Fruit fly (Drosophila melanogaster) whole organism, embryonic: ENCODE data around the gene e.
A peak's percentile ranks its signal among the peaks of the same experiment; 100 is the strongest.

Experiments used
- Bteb2 ChIP-seq: fragments of 200-800 bp; sonication (Bioruptor generic); optimal IDR thresholded peaks from 2 replicates; lab custom pipeline; 2016; ENCODE audit warnings: missing biosample characterization, missing genetic modification characterization
- CG11247 ChIP-seq: fragments of 200-800 bp; sonication (Bioruptor generic); IDR thresholded peaks from 2 replicates; pipeline ENCODE4 v1.3.6; 2022; ENCODE audit warnings: missing biosample characterization, missing genetic modification characterization
- CG12155 ChIP-seq: fragments of 200-800 bp; sonication (Bioruptor generic); optimal IDR thresholded peaks from 3 replicates; lab custom pipeline; 2016; ENCODE audit warnings: missing biosample characterization, missing genetic modification characterization
- CG12659 ChIP-seq: fragments of 200-800 bp; sonication (Bioruptor generic); optimal IDR thresholded peaks from 3 replicates; lab custom pipeline; 2017; ENCODE audit warnings: mild to moderate bottlenecking, missing biosample characterization, missing genetic modification reagents, missing genetic modification characterization
- CG13624 ChIP-seq: fragments of 200-800 bp; sonication (Bioruptor generic); optimal IDR thresholded peaks from 2 replicates; lab custom pipeline; 2016; ENCODE audit warnings: missing biosample characterization, missing genetic modification characterization
- CG13894 ChIP-seq: fragments of 200-800 bp; sonication (Bioruptor generic); optimal IDR thresholded peaks from 3 replicates; lab custom pipeline; 2018; ENCODE audit warnings: missing biosample characterization, mild to moderate bottlenecking, missing genetic modification characterization, moderate library complexity
- CG14050 ChIP-seq: fragments of 200-800 bp; sonication (Bioruptor generic); IDR thresholded peaks from 3 replicates; pipeline ENCODE4 v1.3.6; 2022; ENCODE audit warnings: missing biosample characterization, missing genetic modification characterization
- CG14860 ChIP-seq: fragments of 200-800 bp; sonication (Bioruptor generic); IDR thresholded peaks from 3 replicates; pipeline ENCODE4 v1.3.6; 2022; ENCODE audit warnings: missing biosample characterization, missing genetic modification characterization; ENCODE audit not compliant: partially characterized antibody
- CG16815 ChIP-seq: fragments of 200-800 bp; sonication (Bioruptor generic); optimal IDR thresholded peaks from 3 replicates; lab custom pipeline; 2017; ENCODE audit warnings: missing biosample characterization, mild to moderate bottlenecking, missing genetic modification characterization
- CG18619 ChIP-seq: fragments of 200-800 bp; sonication (Bioruptor generic); optimal IDR thresholded peaks from 3 replicates; lab custom pipeline; 2017; ENCODE audit warnings: missing biosample characterization, mild to moderate bottlenecking, missing genetic modification characterization
- CG32532 ChIP-seq: fragments of 200-800 bp; sonication (Bioruptor generic); IDR thresholded peaks from 2 replicates; pipeline ENCODE4 v1.3.6; 2022; ENCODE audit warnings: missing biosample characterization, missing genetic modification characterization
- CG4617 ChIP-seq: fragments of 200-800 bp; sonication (Bioruptor generic); optimal IDR thresholded peaks from 3 replicates; lab custom pipeline; 2016; ENCODE audit warnings: missing biosample characterization, missing genetic modification characterization, borderline replicate concordance
- CG4854 ChIP-seq: fragments of 200-800 bp; sonication (Bioruptor generic); optimal IDR thresholded peaks from 2 replicates; lab custom pipeline; 2016; ENCODE audit warnings: missing biosample characterization, missing genetic modification characterization, inconsistent platforms
- CG6272 ChIP-seq: fragments of 200-800 bp; sonication (Bioruptor generic); IDR thresholded peaks from 2 replicates; pipeline ENCODE4 v1.3.6; 2022; ENCODE audit warnings: missing biosample characterization, missing genetic modification characterization
- CG7786 ChIP-seq: fragments of 200-800 bp; sonication (Bioruptor generic); optimal IDR thresholded peaks from 2 replicates; lab custom pipeline; 2016; ENCODE audit warnings: missing biosample characterization, missing genetic modification characterization
- Fer2 ChIP-seq: fragments of 200-800 bp; sonication (Bioruptor generic); optimal IDR thresholded peaks from 2 replicates; lab custom pipeline; 2018; ENCODE audit warnings: missing biosample characterization, mild to moderate bottlenecking, missing genetic modification characterization, moderate library complexity
- HLH4C ChIP-seq: fragments of 200-800 bp; sonication (Bioruptor generic); IDR thresholded peaks from 3 replicates; pipeline ENCODE4 v1.3.6; 2022; ENCODE audit warnings: missing biosample characterization, missing genetic modification characterization; ENCODE audit not compliant: partially characterized antibody
- HLHmδ ChIP-seq: fragments of 200-800 bp; sonication (Bioruptor generic); optimal IDR thresholded peaks from 2 replicates; lab custom pipeline; 2018; ENCODE audit warnings: missing biosample characterization, mild to moderate bottlenecking, missing genetic modification characterization, moderate library complexity
- Hsf ChIP-seq: fragments of 200-800 bp; sonication (Bioruptor generic); optimal IDR thresholded peaks from 3 replicates; lab custom pipeline; 2016; ENCODE audit warnings: missing biosample characterization, missing genetic modification characterization
- Lim3 ChIP-seq: fragments of 200-800 bp; sonication (Bioruptor generic); IDR thresholded peaks from 2 replicates; pipeline ENCODE4 v1.3.6; 2022; ENCODE audit warnings: missing biosample characterization, missing genetic modification characterization
- MBD-R2 ChIP-seq: fragments of 200-800 bp; sonication (Bioruptor generic); IDR thresholded peaks from 2 replicates; pipeline ENCODE4 v1.3.6; 2022; ENCODE audit warnings: missing biosample characterization, missing genetic modification characterization
- Max ChIP-seq: fragments of 200-800 bp; sonication (Bioruptor generic); optimal IDR thresholded peaks from 2 replicates; lab custom pipeline; 2016; ENCODE audit warnings: missing biosample characterization, mild to moderate bottlenecking, missing genetic modification characterization
- Optix ChIP-seq: fragments of 200-800 bp; sonication (Bioruptor generic); IDR thresholded peaks from 3 replicates; pipeline ENCODE4 v1.3.6; 2022; ENCODE audit warnings: missing biosample characterization, missing genetic modification characterization
- PHDP ChIP-seq: fragments of 200-800 bp; sonication (Bioruptor generic); optimal IDR thresholded peaks from 3 replicates; lab custom pipeline; 2018; ENCODE audit warnings: missing biosample characterization, mild to moderate bottlenecking, missing genetic modification characterization, moderate library complexity
- Side ChIP-seq: fragments of 200-800 bp; sonication (Bioruptor generic); optimal IDR thresholded peaks from 2 replicates; lab custom pipeline; 2016; ENCODE audit warnings: missing biosample characterization, missing genetic modification characterization
- Sin3A ChIP-seq: fragments of >200 bp; optimal IDR thresholded peaks from 2 replicates; lab custom pipeline; 2018
- cad ChIP-seq: fragments of >200 bp; optimal IDR thresholded peaks from 2 replicates; lab custom pipeline; 2017; ENCODE audit warnings: missing biosample characterization, missing genetic modification characterization
- chn ChIP-seq: fragments of 200-800 bp; sonication (Bioruptor generic); optimal IDR thresholded peaks from 2 replicates; lab custom pipeline; 2016; ENCODE audit warnings: missing biosample characterization, missing genetic modification characterization
- ci ChIP-seq: fragments of 200-800 bp; sonication (Bioruptor generic); IDR thresholded peaks from 3 replicates; pipeline ENCODE4 v1.3.6; 2022; ENCODE audit warnings: missing biosample characterization, missing genetic modification characterization
- danr ChIP-seq: fragments of 200-800 bp; sonication (Bioruptor generic); IDR thresholded peaks from 2 replicates; pipeline ENCODE4 v1.3.6; 2022; ENCODE audit warnings: missing biosample characterization, missing genetic modification characterization
- dimm ChIP-seq: fragments of 200-800 bp; sonication (Bioruptor generic); IDR thresholded peaks from 2 replicates; pipeline ENCODE4 v1.3.6; 2022; ENCODE audit warnings: missing biosample characterization, missing genetic modification characterization
- dmrt11E ChIP-seq: fragments of 200-800 bp; sonication (Bioruptor generic); optimal IDR thresholded peaks from 3 replicates; lab custom pipeline; 2018; ENCODE audit warnings: missing biosample characterization, mild to moderate bottlenecking, missing genetic modification characterization, moderate library complexity
- en ChIP-seq: fragments of 200-800 bp; sonication (Bioruptor generic); optimal IDR thresholded peaks from 2 replicates; lab custom pipeline; 2016; ENCODE audit warnings: missing biosample characterization, missing genetic modification characterization
- ewg ChIP-seq: fragments of 200-800 bp; sonication (Bioruptor generic); optimal IDR thresholded peaks from 3 replicates; lab custom pipeline; 2017; ENCODE audit warnings: mild to moderate bottlenecking, missing biosample characterization, missing genetic modification reagents, missing genetic modification characterization
- ftz-f1 ChIP-seq: fragments of 200-800 bp; sonication (Bioruptor generic); optimal IDR thresholded peaks from 2 replicates; lab custom pipeline; 2016; ENCODE audit warnings: missing biosample characterization, missing genetic modification characterization
- hb ChIP-seq: fragments of 200-800 bp; sonication (Bioruptor generic); IDR thresholded peaks from 3 replicates; pipeline ENCODE4 v1.3.6; 2022; ENCODE audit warnings: missing biosample characterization, missing genetic modification characterization; ENCODE audit not compliant: partially characterized antibody
- her ChIP-seq: fragments of 200-800 bp; sonication (Bioruptor generic); optimal IDR thresholded peaks from 2 replicates; lab custom pipeline; 2016; ENCODE audit warnings: missing biosample characterization, missing genetic modification characterization
- insv ChIP-seq, 2 experiments: fragments of 200-800 bp; sonication (Bioruptor generic); optimal IDR thresholded peaks; 3 replicates each; lab custom pipeline; 2016 to 2018; ENCODE audit warnings: missing biosample characterization in 2 of 2, missing genetic modification characterization in 2 of 2
- jing ChIP-seq: fragments of 200-800 bp; sonication (Bioruptor generic); optimal IDR thresholded peaks from 2 replicates; lab custom pipeline; 2018; ENCODE audit warnings: missing biosample characterization, mild to moderate bottlenecking, missing genetic modification characterization
- lab ChIP-seq: fragments of 200-800 bp; sonication (Bioruptor generic); optimal IDR thresholded peaks from 3 replicates; lab custom pipeline; 2017; ENCODE audit warnings: missing biosample characterization, missing genetic modification characterization, mild to moderate bottlenecking, moderate library complexity, missing genetic modification reagents
- mirr ChIP-seq: fragments of 200-800 bp; sonication (Bioruptor generic); optimal IDR thresholded peaks from 3 replicates; lab custom pipeline; 2018; ENCODE audit warnings: missing biosample characterization, mild to moderate bottlenecking, missing genetic modification characterization
- psq ChIP-seq: fragments of 200-800 bp; sonication (Bioruptor generic); optimal IDR thresholded peaks from 2 replicates; lab custom pipeline; 2017; ENCODE audit warnings: missing biosample characterization, missing genetic modification characterization
- salm ChIP-seq: fragments of 200-800 bp; sonication (Bioruptor generic); optimal IDR thresholded peaks from 2 replicates; lab custom pipeline; 2018; ENCODE audit warnings: missing biosample characterization, mild to moderate bottlenecking, missing genetic modification characterization
- sna ChIP-seq: fragments of 200-800 bp; sonication (Bioruptor generic); IDR thresholded peaks from 2 replicates; pipeline ENCODE4 v1.3.6; 2022; ENCODE audit warnings: missing biosample characterization, missing genetic modification characterization; ENCODE audit not compliant: partially characterized antibody
- sob ChIP-seq: fragments of 200-800 bp; sonication (Bioruptor generic); IDR thresholded peaks from 2 replicates; pipeline ENCODE4 v1.3.6; 2022; ENCODE audit warnings: missing biosample characterization, missing genetic modification characterization
- tap ChIP-seq: fragments of 200-800 bp; optimal IDR thresholded peaks from 3 replicates; lab custom pipeline; 2019; ENCODE audit warnings: missing biosample characterization, mild to moderate bottlenecking, missing genetic modification characterization, moderate library complexity
- trem ChIP-seq: fragments of 200-800 bp; optimal IDR thresholded peaks from 3 replicates; lab custom pipeline; 2019; ENCODE audit warnings: missing biosample characterization, mild to moderate bottlenecking, missing genetic modification characterization, moderate library complexity
- twi ChIP-seq: fragments of 200-800 bp; optimal IDR thresholded peaks from 2 replicates; lab custom pipeline; 2019; ENCODE audit warnings: missing biosample characterization, mild to moderate bottlenecking, missing genetic modification characterization, moderate library complexity
- zen2 ChIP-seq: fragments of 200-800 bp; sonication (Bioruptor generic); IDR thresholded peaks from 3 replicates; pipeline ENCODE4 v1.3.6; 2022; ENCODE audit warnings: missing biosample characterization, missing genetic modification characterization; ENCODE audit not compliant: partially characterized antibody

e gene

DNA sequence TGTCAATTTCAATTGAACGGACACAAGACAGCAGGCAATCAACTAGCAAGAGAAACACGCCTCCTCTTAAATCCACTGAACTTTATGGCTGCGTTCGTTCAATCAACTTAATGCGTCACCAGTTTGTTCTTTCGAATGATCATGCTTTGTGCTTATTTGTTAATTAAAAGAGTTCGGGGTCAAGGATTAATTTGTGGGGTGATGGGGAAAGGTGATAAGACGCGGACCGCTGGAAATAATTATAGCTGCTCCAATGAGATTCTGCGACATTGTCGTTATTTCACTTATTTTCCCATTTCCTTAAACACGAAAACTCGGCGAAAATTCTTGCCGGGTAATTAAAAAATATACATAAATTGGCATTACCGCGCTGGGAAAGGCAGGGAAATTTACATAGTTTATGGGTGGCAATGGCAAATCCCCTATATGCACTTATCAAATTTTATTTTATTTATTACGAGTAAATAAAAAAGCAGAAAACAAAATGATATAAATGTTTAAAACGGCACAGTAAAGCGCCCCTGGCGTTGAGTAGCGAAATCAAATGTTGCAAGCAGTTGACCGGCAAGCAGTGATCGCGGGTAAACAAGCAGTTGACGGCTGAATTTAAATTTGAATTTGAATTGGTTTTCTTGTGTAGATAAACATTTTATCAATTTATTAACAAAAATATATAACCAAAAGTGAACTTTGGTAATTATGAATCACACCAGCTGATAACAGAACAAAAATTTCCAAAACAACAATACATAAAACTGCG lies 52.4 kb downstream of the e start (continued):
- TF ChIP-seq ftz-f1 = peak; percentile 33
- TF ChIP-seq psq (GFP tag; lab: Kevin White, UChicago) = peak; percentile 68
- peak; percentile 89 for TF ChIP-seq ci (GFP tag; lab: Robert Waterston, UW)
- TF ChIP-seq CG13894 = peak; percentile 57
- TF ChIP-seq dmrt11E = peak; percentile 57
- peak; percentile 79 for TF ChIP-seq CG12659 (GFP tag; lab: Kevin White, UChicago)
- TF ChIP-seq trem (tag; lab: Kevin White, UChicago) = peak; percentile 50
- no peak for TF ChIP-seq CG14860 (GFP tag; lab: Robert Waterston, UW)
- no peak for TF ChIP-seq Sin3A (lab: Kevin White, UChicago)
- peak; percentile 87 for TF ChIP-seq sob
- TF ChIP-seq Hsf (GFP tag; lab: Kevin White, UChicago) = peak; percentile 80
- TF ChIP-seq Optix (GFP tag; lab: Robert Waterston, UW) = peak; percentile 79
- TF ChIP-seq CG16815 (GFP tag; lab: Kevin White, UChicago) = peak; percentile 58
- peak; percentile 81 for TF ChIP-seq CG18619 (GFP tag; lab: Kevin White, UChicago)
- TF ChIP-seq hb (GFP tag; lab: Robert Waterston, UW) = no peak
- TF ChIP-seq HLH4C (GFP tag; lab: Robert Waterston, UW) = no peak
- TF ChIP-seq ewg = peak; percentile 67
- TF ChIP-seq cad (GFP tag; lab: Kevin White, UChicago) = no peak
- peak; percentile 85 for TF ChIP-seq CG4854
- TF ChIP-seq MBD-R2 (GFP tag; lab: Robert Waterston, UW) = 0 out of 2 replicates have a peak, but pooled peaks have one; percentile 20
- TF ChIP-seq CG12155 (GFP tag; lab: Kevin White, UChicago) = peak; percentile 30
- TF ChIP-seq CG11247 (GFP tag; lab: Robert Waterston, UW) = peak; percentile 55; the same call in 1 of the 2 replicates
- TF ChIP-seq tap (tag; lab: Kevin White, UChicago) = no peak
- peak; percentile 62 for TF ChIP-seq her (GFP tag; lab: Kevin White, UChicago)
- TF ChIP-seq Lim3 = no peak
- peak; percentile 20 for TF ChIP-seq CG4617 (GFP tag; lab: Kevin White, UChicago)
- peak; percentile 89 for TF ChIP-seq chn
- TF ChIP-seq PHDP (tag; lab: Kevin White, UChicago) = peak; percentile 76
- TF ChIP-seq jing (GFP tag; lab: Kevin White, UChicago) = peak; percentile 61
- peak; percentile 59 for TF ChIP-seq Bteb2
- TF ChIP-seq Fer2 (tag; lab: Kevin White, UChicago) = peak; percentile 28
- peak in 1 of 2 experiments; percentile 68 for TF ChIP-seq insv (GFP tag; optimal IDR thresholded peaks at IDR 0.05; lab: Kevin White, UChicago)
- 0 out of 2 replicates have a peak, but pooled peaks have one; percentile 41 for TF ChIP-seq danr (GFP tag; lab: Robert Waterston, UW)
- TF ChIP-seq zen2 (GFP tag; lab: Robert Waterston, UW) = no peak
- peak; percentile 77 for TF ChIP-seq CG13624 (GFP tag; lab: Kevin White, UChicago)
- peak; percentile 59 for TF ChIP-seq Side (GFP tag; lab: Kevin White, UChicago)
- peak; percentile 50; the same call in 2 of the 3 replicates for TF ChIP-seq CG14050 (GFP tag; lab: Robert Waterston, UW)
- TF ChIP-seq salm = no peak
- TF ChIP-seq CG7786 (GFP tag; lab: Kevin White, UChicago) = peak; percentile 57
- peak; percentile 59 for TF ChIP-seq HLHmδ (GFP tag; lab: Kevin White, UChicago)
- peak; percentile 26 for TF ChIP-seq twi
- no peak for TF ChIP-seq dimm (GFP tag; lab: Robert Waterston, UW)
- TF ChIP-seq CG32532 (GFP tag; lab: Robert Waterston, UW) = peak; percentile 84
- TF ChIP-seq en (GFP tag; lab: Kevin White, UChicago) = peak; percentile 60
- TF ChIP-seq lab (GFP tag; lab: Kevin White, UChicago) = peak; percentile 81
- no peak for TF ChIP-seq sna (GFP tag; lab: Robert Waterston, UW)
- no peak; the same call in 1 of the 2 replicates for TF ChIP-seq CG6272
- TF ChIP-seq mirr (GFP tag; lab: Kevin White, UChicago) = peak; percentile 76
- peak; percentile 76 for TF ChIP-seq Max
